Worm (Caenorhabditis elegans): ENCODE data around the gene K09C4.5.

K09C4.5 gene

ce11 chrX:3316830-3317229 lies 34.4 kb downstream of the K09C4.5 start:
- TF ChIP-seq dmd-4 (tag; optimal IDR thresholded peaks at IDR 0.05; ENCODE audit: borderline replicate concordance) (no peak), ceh-14 (tag; optimal IDR thresholded peaks at IDR 0.05) (no peak), ets-4 (tag; optimal IDR thresholded peaks at IDR 0.05) (no peak), elt-2 (tag; optimal IDR thresholded peaks at IDR 0.05) (peak; percentile 80), ahr-1 (tag; optimal IDR thresholded peaks at IDR 0.05) (no peak)

DNA sequence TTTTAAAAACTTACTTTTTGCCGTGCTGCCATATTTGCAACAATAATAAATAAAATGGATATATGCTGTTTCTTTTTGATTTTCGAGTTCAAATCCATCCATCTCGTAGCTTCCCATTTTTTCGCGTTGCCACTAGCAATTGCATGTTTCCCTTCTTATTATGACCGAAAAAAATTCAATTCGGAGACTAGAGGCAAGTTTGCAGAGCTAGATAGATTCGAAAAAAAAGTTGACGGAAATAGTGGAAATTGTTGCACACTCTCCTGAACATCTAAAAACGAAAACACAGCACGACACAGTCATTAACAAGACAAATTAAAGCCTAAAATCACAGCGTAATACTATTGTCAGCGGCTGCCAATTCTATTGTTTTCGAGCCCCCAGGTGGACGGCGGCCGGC lies 43.7 kb downstream of the K09C4.5 start, which contains the start of gene F11D5.6:
Gene F11D5.6 (minus strand): TSS at position 101 of the 400 bp plus-strand sequence.
- no peak for TF ChIP-seq elt-4 (tag; optimal IDR thresholded peaks at IDR 0.05)
- no peak for TF ChIP-seq pat-9 (tag; optimal IDR thresholded peaks at IDR 0.05)
- TF ChIP-seq ztf-16 (tag; optimal IDR thresholded peaks at IDR 0.05) = no peak
- TF ChIP-seq hlh-6 (tag; optimal IDR thresholded peaks at IDR 0.05) = no peak
- TF ChIP-seq dmd-4 (tag; optimal IDR thresholded peaks at IDR 0.05; ENCODE audit: borderline replicate concordance) = no peak
- TF ChIP-seq T23F11.4 (GFP tag; optimal IDR thresholded peaks at IDR 0.05) = no peak
- no peak for TF ChIP-seq pha-4 (tag; optimal IDR thresholded peaks at IDR 0.05)
- TF ChIP-seq C08G9.2 (tag; optimal IDR thresholded peaks at IDR 0.05) = no peak
- TF ChIP-seq mec-3 (tag; optimal IDR thresholded peaks at IDR 0.05; ENCODE audit: borderline replicate concordance) = no peak
- no peak for TF ChIP-seq hlh-30 (tag; optimal IDR thresholded peaks at IDR 0.05; ENCODE audit: insufficient read depth)
- TF ChIP-seq elt-2 (tag; optimal IDR thresholded peaks at IDR 0.05) = no peak
- TF ChIP-seq rnt-1 (tag; optimal IDR thresholded peaks at IDR 0.05) = no peak
- no peak for TF ChIP-seq che-1 (tag; optimal IDR thresholded peaks at IDR 0.05)
- TF ChIP-seq ceh-45 (GFP tag; IDR thresholded peaks at IDR 0.05) = no peak

- TF ChIP-seq C08G9.2 (tag; optimal IDR thresholded peaks at IDR 0.05) (no peak), hlh-30 (tag; optimal IDR thresholded peaks at IDR 0.05; ENCODE audit: insufficient read depth) (no peak), C38D4.7 (GFP tag; optimal IDR thresholded peaks at IDR 0.05) (no peak), nhr-11 (tag; optimal IDR thresholded peaks at IDR 0.05) (no peak), hlh-13 (GFP tag; optimal IDR thresholded peaks at IDR 0.05) (no peak), dmd-4 (tag; optimal IDR thresholded peaks at IDR 0.05; ENCODE audit: borderline replicate concordance) (no peak), ets-4 (tag; optimal IDR thresholded peaks at IDR 0.05) (no peak), ceh-48 (tag; optimal IDR thresholded peaks at IDR 0.05) (no peak), pha-2 (tag; optimal IDR thresholded peaks at IDR 0.05) (no peak), odd-2 (tag; optimal IDR thresholded peaks at IDR 0.05) (no peak), pqm-1 (tag; optimal IDR thresholded peaks at IDR 0.05) (no peak), pat-9 (tag; optimal IDR thresholded peaks at IDR 0.05) (no peak), ceh-19 (GFP tag; optimal IDR thresholded peaks at IDR 0.05) (no peak), zip-5 (tag; optimal IDR thresholded peaks at IDR 0.05) (no peak), ceh-2 (tag; optimal IDR thresholded peaks at IDR 0.05) (no peak)
Measured at ce11 chrX:3332824-3333223, 50.4 kb downstream of the K09C4.5 start, which contains the start of gene F11D5.1. Gene F11D5.1, plus strand, starts transcription at chrX:3333124.

- TF ChIP-seq ceh-18 (tag; optimal IDR thresholded peaks at IDR 0.05) = no peak
- peak; percentile 71 for TF ChIP-seq elt-2 (tag; optimal IDR thresholded peaks at IDR 0.05)
Measured at ce11 chrX:3334115-3334514, 51.7 kb downstream of the K09C4.5 start.

All from whole organism, late embryonic.